Fruit fly (Drosophila melanogaster) whole organism, prepupa: ENCODE results near the gene GluProRS.

Experiments
- Blimp-1 ChIP-seq: fragments of 200-800 bp; sonication (Bioruptor generic); optimal IDR thresholded peaks from 3 replicates; lab custom pipeline; 2017; ENCODE audit warnings: missing biosample characterization, missing genetic modification characterization, mild to moderate bottlenecking, moderate library complexity, missing genetic modification reagents
- CG10631 ChIP-seq: fragments of 200-800 bp; sonication (Bioruptor generic); optimal IDR thresholded peaks from 2 replicates; lab custom pipeline; 2016; ENCODE audit warnings: missing biosample characterization, missing genetic modification characterization
- CG10669 ChIP-seq: fragments of 200-800 bp; sonication (Bioruptor generic); optimal IDR thresholded peaks from 3 replicates; lab custom pipeline; 2018; ENCODE audit warnings: missing biosample characterization, mild to moderate bottlenecking, missing genetic modification characterization, moderate library complexity
- CG11294 ChIP-seq: fragments of 200-800 bp; sonication (Bioruptor generic); IDR thresholded peaks from 2 replicates; pipeline ENCODE4 v1.3.6; 2022; ENCODE audit warnings: missing biosample characterization, missing genetic modification characterization
- CG11762 ChIP-seq: fragments of 200-800 bp; sonication (Bioruptor generic); optimal IDR thresholded peaks from 3 replicates; lab custom pipeline; 2016; ENCODE audit warnings: missing biosample characterization, missing genetic modification characterization; ENCODE audit not compliant: insufficient read depth
- CG11902 ChIP-seq: fragments of 200-800 bp; sonication (Bioruptor generic); optimal IDR thresholded peaks from 3 replicates; lab custom pipeline; 2016; ENCODE audit warnings: missing biosample characterization, missing genetic modification characterization
- CG15336 ChIP-seq: fragments of 200-800 bp; sonication (Bioruptor generic); IDR thresholded peaks from 2 replicates; pipeline ENCODE4 v1.3.6; 2022; ENCODE audit warnings: missing biosample characterization, missing genetic modification characterization
- CG1621 ChIP-seq: fragments of 200-800 bp; sonication (Bioruptor generic); optimal IDR thresholded peaks from 3 replicates; lab custom pipeline; 2018; ENCODE audit warnings: missing biosample characterization, mild to moderate bottlenecking, missing genetic modification characterization
- CG16779 ChIP-seq: fragments of 200-800 bp; sonication (Bioruptor generic); optimal IDR thresholded peaks from 3 replicates; lab custom pipeline; 2017; ENCODE audit warnings: missing biosample characterization, mild to moderate bottlenecking, missing genetic modification characterization
- CG3032 ChIP-seq: fragments of 200-800 bp; optimal IDR thresholded peaks from 2 replicates; lab custom pipeline; 2019; ENCODE audit warnings: missing biosample characterization, mild to moderate bottlenecking, missing genetic modification characterization, moderate library complexity
- CG31627 ChIP-seq: fragments of 200-800 bp; sonication (Bioruptor generic); optimal IDR thresholded peaks from 3 replicates; lab custom pipeline; 2016; ENCODE audit warnings: missing biosample characterization, missing genetic modification characterization
- CG32006 ChIP-seq: fragments of 200-800 bp; sonication (Bioruptor generic); optimal IDR thresholded peaks from 3 replicates; lab custom pipeline; 2017; ENCODE audit warnings: missing biosample characterization, mild to moderate bottlenecking, missing genetic modification characterization
- CG34406 ChIP-seq: fragments of 200-800 bp; sonication (Bioruptor generic); optimal IDR thresholded peaks from 3 replicates; lab custom pipeline; 2016; ENCODE audit warnings: missing biosample characterization, missing genetic modification characterization
- CG4318 ChIP-seq: fragments of 200-800 bp; sonication (Bioruptor generic); optimal IDR thresholded peaks from 3 replicates; lab custom pipeline; 2017; ENCODE audit warnings: missing biosample characterization, mild to moderate bottlenecking, missing genetic modification characterization
- CG6792 ChIP-seq: fragments of 200-800 bp; sonication (Bioruptor generic); optimal IDR thresholded peaks from 3 replicates; lab custom pipeline; 2016; ENCODE audit warnings: missing biosample characterization, missing genetic modification characterization
- CG6808 ChIP-seq: fragments of 200-800 bp; sonication (Bioruptor generic); optimal IDR thresholded peaks from 3 replicates; lab custom pipeline; 2017; ENCODE audit warnings: missing biosample characterization, missing genetic modification characterization, mild to moderate bottlenecking, moderate library complexity, missing genetic modification reagents
- CG6854 ChIP-seq: fragments of 200-800 bp; sonication (Bioruptor generic); optimal IDR thresholded peaks from 2 replicates; lab custom pipeline; 2017; ENCODE audit warnings: missing biosample characterization, mild to moderate bottlenecking, missing genetic modification characterization
- CG7368 ChIP-seq: fragments of 200-800 bp; sonication (Bioruptor generic); optimal IDR thresholded peaks from 3 replicates; lab custom pipeline; 2016; ENCODE audit warnings: missing biosample characterization, missing genetic modification characterization
- CG8119 ChIP-seq: fragments of 200-800 bp; sonication (Bioruptor generic); IDR thresholded peaks from 3 replicates; pipeline ENCODE4 v1.3.6; 2022; ENCODE audit warnings: missing biosample characterization, missing genetic modification characterization
- CG8319 ChIP-seq: fragments of 200-800 bp; sonication (Bioruptor generic); optimal IDR thresholded peaks from 3 replicates; lab custom pipeline; 2016; ENCODE audit warnings: missing biosample characterization, missing genetic modification characterization
- CG8632 ChIP-seq: fragments of 200-800 bp; sonication (Bioruptor generic); optimal IDR thresholded peaks from 3 replicates; lab custom pipeline; 2016; ENCODE audit warnings: missing biosample characterization, missing genetic modification characterization
- Eip75B ChIP-seq: fragments of 200-800 bp; sonication (Bioruptor generic); optimal IDR thresholded peaks from 3 replicates; lab custom pipeline; 2016; ENCODE audit warnings: missing biosample characterization, missing genetic modification characterization
- Eip78C ChIP-seq: fragments of 200-800 bp; sonication (Bioruptor generic); peaks from one replicate; lab custom pipeline; 2016; ENCODE audit warnings: missing biosample characterization, missing genetic modification characterization
- Eip93F ChIP-seq: fragments of 200-800 bp; sonication (Bioruptor generic); optimal IDR thresholded peaks from 2 replicates; lab custom pipeline; 2016; ENCODE audit warnings: missing biosample characterization, mild to moderate bottlenecking, missing genetic modification characterization
- Ets21C ChIP-seq: fragments of 200-800 bp; sonication (Bioruptor generic); optimal IDR thresholded peaks from 3 replicates; lab custom pipeline; 2016; ENCODE audit warnings: missing biosample characterization, missing genetic modification characterization
- Gug ChIP-seq: fragments of 200-800 bp; sonication (Bioruptor generic); IDR thresholded peaks from 2 replicates; pipeline ENCODE4 v1.3.6; 2022; ENCODE audit warnings: missing biosample characterization, missing genetic modification characterization
- Hr38 ChIP-seq: sonication (Bioruptor generic); optimal IDR thresholded peaks from 2 replicates; lab custom pipeline; 2016; ENCODE audit warnings: missing biosample characterization, missing genetic modification characterization
- Hr4 ChIP-seq: fragments of 200-800 bp; sonication (Bioruptor generic); optimal IDR thresholded peaks from 3 replicates; lab custom pipeline; 2016; ENCODE audit warnings: missing biosample characterization, missing genetic modification characterization
- Lpt ChIP-seq: fragments of 200-800 bp; sonication (Bioruptor generic); optimal IDR thresholded peaks from 3 replicates; lab custom pipeline; 2016; ENCODE audit warnings: missing biosample characterization, missing genetic modification characterization
- Met ChIP-seq: fragments of 200-800 bp; sonication (Bioruptor generic); optimal IDR thresholded peaks from 3 replicates; lab custom pipeline; 2016; ENCODE audit warnings: missing biosample characterization, missing genetic modification characterization
- OdsH ChIP-seq: fragments of 200-800 bp; sonication (Bioruptor generic); optimal IDR thresholded peaks from 3 replicates; lab custom pipeline; 2016; ENCODE audit warnings: missing biosample characterization, missing genetic modification characterization
- Smox ChIP-seq: fragments of 200-800 bp; sonication (Bioruptor generic); optimal IDR thresholded peaks from 3 replicates; lab custom pipeline; 2016; ENCODE audit warnings: missing biosample characterization, missing genetic modification characterization
- Sox102F ChIP-seq: fragments of 200-800 bp; sonication (Bioruptor generic); optimal IDR thresholded peaks from 2 replicates; lab custom pipeline; 2016; ENCODE audit warnings: missing biosample characterization, mild to moderate bottlenecking, missing genetic modification characterization
- Sox14 ChIP-seq: fragments of 200-800 bp; sonication (Bioruptor generic); optimal IDR thresholded peaks from 3 replicates; lab custom pipeline; 2016; ENCODE audit warnings: missing biosample characterization, missing genetic modification characterization
- Sox15 ChIP-seq: fragments of 200-800 bp; sonication (Bioruptor generic); optimal IDR thresholded peaks from 3 replicates; lab custom pipeline; 2016; ENCODE audit warnings: missing biosample characterization, missing genetic modification characterization
- acj6 ChIP-seq: fragments of 200-800 bp; sonication (Bioruptor generic); optimal IDR thresholded peaks from 3 replicates; lab custom pipeline; 2016; ENCODE audit warnings: missing biosample characterization, missing genetic modification characterization
- cyc ChIP-seq: fragments of 200-800 bp; sonication (Bioruptor generic); optimal IDR thresholded peaks from 3 replicates; lab custom pipeline; 2016; ENCODE audit warnings: missing biosample characterization, missing genetic modification characterization
- dac ChIP-seq: fragments of 200-800 bp; sonication (Bioruptor generic); optimal IDR thresholded peaks from 2 replicates; lab custom pipeline; 2017; ENCODE audit warnings: missing biosample characterization, mild to moderate bottlenecking, missing genetic modification characterization
- dsx ChIP-seq: fragments of 200-800 bp; optimal IDR thresholded peaks from 3 replicates; lab custom pipeline; 2019; ENCODE audit warnings: missing biosample characterization, mild to moderate bottlenecking, missing genetic modification characterization, moderate library complexity; ENCODE audit not compliant: poor library complexity, severe bottlenecking
- esn ChIP-seq: fragments of 200-800 bp; sonication (Bioruptor generic); optimal IDR thresholded peaks from 2 replicates; lab custom pipeline; 2016; ENCODE audit warnings: missing biosample characterization, mild to moderate bottlenecking, missing genetic modification characterization, moderate library complexity
- fd59A ChIP-seq: fragments of 200-800 bp; sonication (Bioruptor generic); optimal IDR thresholded peaks from 2 replicates; lab custom pipeline; 2017; ENCODE audit warnings: missing biosample characterization, mild to moderate bottlenecking, missing genetic modification characterization, missing genetic modification reagents
- fd85E ChIP-seq: fragments of 200-800 bp; sonication (Bioruptor generic); optimal IDR thresholded peaks from 3 replicates; lab custom pipeline; 2016; ENCODE audit warnings: missing biosample characterization, missing genetic modification characterization
- lz ChIP-seq: fragments of 200-800 bp; sonication (Bioruptor generic); optimal IDR thresholded peaks from 3 replicates; lab custom pipeline; 2016; ENCODE audit warnings: missing biosample characterization, missing genetic modification characterization
- net ChIP-seq: fragments of 200-800 bp; sonication (Bioruptor generic); optimal IDR thresholded peaks from 3 replicates; lab custom pipeline; 2016; ENCODE audit warnings: missing biosample characterization, missing genetic modification characterization
- pdm3 ChIP-seq: fragments of 200-800 bp; sonication (Bioruptor generic); optimal IDR thresholded peaks from 3 replicates; lab custom pipeline; 2016; ENCODE audit warnings: missing biosample characterization, missing genetic modification characterization
- spab ChIP-seq: fragments of 200-800 bp; sonication (Bioruptor generic); optimal IDR thresholded peaks from 2 replicates; lab custom pipeline; 2017; ENCODE audit warnings: missing biosample characterization, mild to moderate bottlenecking, missing genetic modification characterization, missing genetic modification reagents
- svp ChIP-seq: fragments of 200-800 bp; sonication (Bioruptor generic); peaks from one replicate; lab custom pipeline; 2016; ENCODE audit warnings: missing biosample characterization, missing genetic modification characterization
- topi ChIP-seq: fragments of 200-800 bp; sonication (Bioruptor generic); optimal IDR thresholded peaks from 3 replicates; lab custom pipeline; 2016; ENCODE audit warnings: missing biosample characterization, missing genetic modification characterization

The GluProRS gene

dm6 chr3R:23915967-23916366 is 42.2 kb downstream of the GluProRS start (continued):
- peak; percentile 36 for TF ChIP-seq dac (GFP tag; lab: Kevin White, UChicago)
- TF ChIP-seq svp (GFP tag; lab: Kevin White, UChicago): peak; percentile 94
- peak; percentile 89 for TF ChIP-seq CG3032
- TF ChIP-seq Sox102F (GFP tag; lab: Kevin White, UChicago): peak; percentile 91
- TF ChIP-seq Sox15 (GFP tag; lab: Kevin White, UChicago): peak; percentile 80
- peak; percentile 90 for TF ChIP-seq Sox14
- TF ChIP-seq cyc (GFP tag; lab: Kevin White, UChicago): peak; percentile 88
- TF ChIP-seq lz (GFP tag; lab: Kevin White, UChicago): peak; percentile 90
- peak; percentile 55 for TF ChIP-seq Blimp-1 (GFP tag; lab: Kevin White, UChicago)
- peak; percentile 44 for TF ChIP-seq Eip93F (GFP tag; lab: Kevin White, UChicago)
- peak; percentile 88 for TF ChIP-seq pdm3 (GFP tag; lab: Kevin White, UChicago)
- no peak for TF ChIP-seq Hr38 (GFP tag; lab: Kevin White, UChicago)
- peak; percentile 67 for TF ChIP-seq Lpt (GFP tag; lab: Kevin White, UChicago)
- TF ChIP-seq fd59A (GFP tag; lab: Kevin White, UChicago): peak; percentile 92
- peak; percentile 93 for TF ChIP-seq CG10669
- TF ChIP-seq CG31627 (GFP tag; lab: Kevin White, UChicago): peak; percentile 87
- TF ChIP-seq CG6854 (GFP tag; lab: Kevin White, UChicago): peak; percentile 50
- TF ChIP-seq fd85E: peak; percentile 47
- TF ChIP-seq CG11902: peak; percentile 77
- peak; percentile 88 for TF ChIP-seq spab (GFP tag; lab: Kevin White, UChicago)
- TF ChIP-seq CG4318 (GFP tag; lab: Kevin White, UChicago): peak; percentile 48
- TF ChIP-seq CG15336 (GFP tag; lab: Robert Waterston, UW): peak; percentile 67
- TF ChIP-seq Hr4 (GFP tag; lab: Kevin White, UChicago): peak; percentile 69
- TF ChIP-seq acj6: peak; percentile 92
- peak; percentile 85 for TF ChIP-seq net (GFP tag; lab: Kevin White, UChicago)
- TF ChIP-seq Ets21C (GFP tag; lab: Kevin White, UChicago): peak; percentile 79
- peak; percentile 81 for TF ChIP-seq CG7368 (GFP tag; lab: Kevin White, UChicago)
- TF ChIP-seq Smox (GFP tag; lab: Kevin White, UChicago): peak; percentile 86
- TF ChIP-seq CG6808 (GFP tag; lab: Kevin White, UChicago): peak; percentile 89
- TF ChIP-seq CG16779: peak; percentile 69
- TF ChIP-seq, all 60 proteins: peak for 56

dm6 chr3R:23915042-23915428 is 43.2 kb downstream of the GluProRS start:
- TF ChIP-seq CG31627 (GFP tag; lab: Kevin White, UChicago) (peak; percentile 92), CG10669 (peak; percentile 98), cyc (GFP tag; lab: Kevin White, UChicago) (peak; percentile 94), Eip93F (GFP tag; lab: Kevin White, UChicago) (peak; percentile 83), Met (GFP tag; lab: Kevin White, UChicago) (peak; percentile 97), CG8319 (GFP tag; lab: Kevin White, UChicago) (peak; percentile 94), CG1621 (tag; lab: Kevin White, UChicago) (peak; percentile 95), CG6808 (GFP tag; lab: Kevin White, UChicago) (peak; percentile 94), Eip75B (GFP tag; lab: Kevin White, UChicago) (peak; percentile 97), CG11762 (GFP tag; lab: Kevin White, UChicago) (peak; percentile 92), CG10631 (GFP tag; lab: Kevin White, UChicago) (peak; percentile 96), CG6792 (GFP tag; lab: Kevin White, UChicago) (peak; percentile 97), CG8632 (GFP tag; lab: Kevin White, UChicago) (peak; percentile 98), Blimp-1 (GFP tag; lab: Kevin White, UChicago) (peak; percentile 74), CG6854 (GFP tag; lab: Kevin White, UChicago) (peak; percentile 56), CG32006 (GFP tag; lab: Kevin White, UChicago) (peak; percentile 71), Gug (GFP tag; lab: Robert Waterston, UW) (peak; percentile 64), CG15336 (GFP tag; lab: Robert Waterston, UW) (peak; percentile 69), CG11902 (peak; percentile 94), esn (GFP tag; lab: Kevin White, UChicago) (peak; percentile 98), topi (peak; percentile 96), OdsH (GFP tag; lab: Kevin White, UChicago) (peak; percentile 96), Sox14 (peak; percentile 92), CG11294 (GFP tag; lab: Robert Waterston, UW) (peak; percentile 32; the same call in 1 of the 2 replicates), fd59A (GFP tag; lab: Kevin White, UChicago) (peak; percentile 95), pdm3 (GFP tag; lab: Kevin White, UChicago) (peak; percentile 95), CG8119 (peak; percentile 77), lz (GFP tag; lab: Kevin White, UChicago) (peak; percentile 94), Hr38 (GFP tag; lab: Kevin White, UChicago) (no peak), CG34406 (GFP tag; lab: Kevin White, UChicago) (peak; percentile 97), dsx (GFP tag; lab: Kevin White, UChicago) (peak; percentile 95), Sox15 (GFP tag; lab: Kevin White, UChicago) (peak; percentile 95), net (GFP tag; lab: Kevin White, UChicago) (peak; percentile 95), Eip78C (GFP tag; lab: Kevin White, UChicago) (peak; percentile 98)
